Fruit fly (Drosophila melanogaster): ENCODE data around the gene CG14983.
A peak's percentile ranks its signal among the peaks of the same experiment; 100 is the strongest.

CG14983 gene

DNA sequence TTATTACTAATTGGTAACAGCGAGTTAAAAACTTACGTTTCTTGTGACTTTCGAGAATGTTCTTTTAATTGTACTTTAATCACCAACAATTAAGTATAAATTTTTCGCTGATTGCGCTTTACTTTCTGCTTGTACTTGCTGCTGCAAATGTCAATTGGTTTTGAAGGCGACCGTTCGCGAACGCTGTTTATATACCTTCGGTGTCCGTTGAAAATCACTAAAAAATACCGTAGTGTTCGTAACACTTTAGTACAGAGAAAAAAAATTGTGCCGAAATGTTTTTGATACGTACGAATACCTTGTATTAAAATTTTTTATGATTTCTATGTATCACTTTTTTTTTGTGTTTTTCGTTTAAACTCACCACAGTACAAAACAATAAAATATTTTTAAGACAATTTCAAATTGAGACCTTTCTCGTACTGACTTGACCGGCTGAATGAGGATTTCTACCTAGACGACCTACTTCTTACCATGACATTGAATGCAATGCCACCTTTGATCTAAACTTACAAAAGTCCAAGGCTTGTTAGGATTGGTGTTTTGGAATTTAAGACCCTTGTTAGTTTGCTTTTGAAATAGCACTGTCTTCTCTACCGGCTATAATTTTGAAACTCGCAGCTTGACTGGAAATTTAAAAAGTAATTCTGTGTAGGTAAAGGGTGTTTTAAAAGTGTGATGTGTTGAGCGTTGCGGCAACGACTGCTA, 46.5 kb downstream of the CG14983 start, which contains the start of gene Ubi-p63E (continued):
- TF ChIP-seq Med (GFP tag): peak; percentile 92
- TF ChIP-seq ssp (GFP tag; IDR thresholded peaks at IDR 0.05): no peak
- no peak for TF ChIP-seq lov (optimal IDR thresholded peaks at IDR 0.05)
- no peak for TF ChIP-seq lov (GFP tag; IDR thresholded peaks at IDR 0.05)
- TF ChIP-seq CG2120 (GFP tag; optimal IDR thresholded peaks at IDR 0.05): peak; percentile 81
- peak; percentile 74 for TF ChIP-seq sqz (GFP tag; optimal IDR thresholded peaks at IDR 0.05)
- TF ChIP-seq ATbp (GFP tag; optimal IDR thresholded peaks at IDR 0.05): no peak
- peak; percentile 71 for TF ChIP-seq CG13775 (GFP tag; optimal IDR thresholded peaks at IDR 0.05)
- TF ChIP-seq gcm2 (GFP tag; optimal IDR thresholded peaks at IDR 0.05): no peak
- TF ChIP-seq lbe (GFP tag; optimal IDR thresholded peaks at IDR 0.05): peak; percentile 60
- TF ChIP-seq croc (GFP tag; conservative IDR thresholded peaks at IDR 0.05): peak; percentile 54; the same call in 2 of the 3 replicates
- no peak for TF ChIP-seq Hr78 (GFP tag; optimal IDR thresholded peaks at IDR 0.05)
- peak; percentile 40 for TF ChIP-seq HHEX (GFP tag; optimal IDR thresholded peaks at IDR 0.05)
- peak; percentile 51 for TF ChIP-seq CG9797 (GFP tag; optimal IDR thresholded peaks at IDR 0.05)
- TF ChIP-seq CG11696 (GFP tag; IDR thresholded peaks at IDR 0.05): no peak
- no peak for TF ChIP-seq CG16779 (GFP tag; IDR thresholded peaks at IDR 0.05)
- no peak for TF ChIP-seq Elba2 (GFP tag; optimal IDR thresholded peaks at IDR 0.05)
- TF ChIP-seq Adf1 (GFP tag; IDR thresholded peaks at IDR 0.05): no peak
- peak; percentile 56 for TF ChIP-seq Fer2 (tag; optimal IDR thresholded peaks at IDR 0.05)
- TF ChIP-seq CG10654 (GFP tag; optimal IDR thresholded peaks at IDR 0.05): peak; percentile 57
- TF ChIP-seq sisA (GFP tag; IDR thresholded peaks at IDR 0.05): no peak
- no peak for TF ChIP-seq Aef1 (GFP tag; IDR thresholded peaks at IDR 0.05)
- peak; percentile 63 for TF ChIP-seq CG9437 (GFP tag; optimal IDR thresholded peaks at IDR 0.05)
- peak; percentile 70 for TF ChIP-seq MESR4 (GFP tag; optimal IDR thresholded peaks at IDR 0.05)
- TF ChIP-seq Optix (GFP tag; IDR thresholded peaks at IDR 0.05): no peak
- no peak for TF ChIP-seq ap (GFP tag; IDR thresholded peaks at IDR 0.05)
- TF ChIP-seq E2f2 (GFP tag; IDR thresholded peaks at IDR 0.05): no peak
- peak; percentile 82 for TF ChIP-seq CG30403 (GFP tag; optimal IDR thresholded peaks at IDR 0.05)
- TF ChIP-seq klu (GFP tag; IDR thresholded peaks at IDR 0.05): no peak
- TF ChIP-seq Fer1 (GFP tag; optimal IDR thresholded peaks at IDR 0.05): peak; percentile 36
- no peak for TF ChIP-seq nau (GFP tag; optimal IDR thresholded peaks at IDR 0.05)
- no peak for TF ChIP-seq NFAT (GFP tag; IDR thresholded peaks at IDR 0.05)
- peak in 1 of 2 experiments; percentile 62 for TF ChIP-seq bsh (GFP tag; optimal IDR thresholded peaks at IDR 0.05)
- peak; percentile 60 for TF ChIP-seq Fer3 (tag; optimal IDR thresholded peaks at IDR 0.05)
- no peak for TF ChIP-seq inv (GFP tag; IDR thresholded peaks at IDR 0.05; ENCODE audit: partially characterized antibody)
- peak; percentile 35 for TF ChIP-seq CG3838 (GFP tag; optimal IDR thresholded peaks at IDR 0.05)
- no peak for TF ChIP-seq ERR (GFP tag; optimal IDR thresholded peaks at IDR 0.05)
- TF ChIP-seq fd3F (GFP tag; optimal IDR thresholded peaks at IDR 0.05): peak; percentile 24
- TF ChIP-seq CG14050 (GFP tag; IDR thresholded peaks at IDR 0.05): no peak
- TF ChIP-seq crp (GFP tag; optimal IDR thresholded peaks at IDR 0.05): peak in 1 of 2 experiments; percentile 5
- TF ChIP-seq gt (GFP tag; IDR thresholded peaks at IDR 0.05): no peak
- no peak for TF ChIP-seq CG6254 (GFP tag; optimal IDR thresholded peaks at IDR 0.05)
- no peak for TF ChIP-seq CG43689 (GFP tag; IDR thresholded peaks at IDR 0.05)
- TF ChIP-seq pan (optimal IDR thresholded peaks at IDR 0.05): no peak
- TF ChIP-seq pan (GFP tag; optimal IDR thresholded peaks at IDR 0.05 in 1 of 2, IDR thresholded peaks at IDR 0.05 in 1 of 2): no peak
- TF ChIP-seq Dref (GFP tag; IDR thresholded peaks at IDR 0.05): no peak
- peak; percentile 72 for TF ChIP-seq CG6272 (GFP tag; IDR thresholded peaks at IDR 0.05)
- TF ChIP-seq CG17829 (tag; optimal IDR thresholded peaks at IDR 0.05): peak; percentile 16
- no peak for TF ChIP-seq Lpt (GFP tag; optimal IDR thresholded peaks at IDR 0.05)
- TF ChIP-seq CG8944 (GFP tag; optimal IDR thresholded peaks at IDR 0.05): peak; percentile 52
- peak; percentile 46 for TF ChIP-seq CG3281 (GFP tag; optimal IDR thresholded peaks at IDR 0.05)
